Fruit fly (Drosophila melanogaster) whole organism, embryonic: ENCODE measurements around the gene Ube4B.

Source experiments
- Aef1 ChIP-seq: fragments of 200-800 bp; sonication (Bioruptor generic); IDR thresholded peaks from 3 replicates; pipeline ENCODE4 v1.3.6; 2022; ENCODE audit warnings: missing biosample characterization, missing genetic modification characterization
- Antp ChIP-seq: fragments of 200-800 bp; sonication (Bioruptor generic); optimal IDR thresholded peaks from 3 replicates; lab custom pipeline; 2016; ENCODE audit warnings: missing biosample characterization, missing genetic modification characterization
- BtbVII ChIP-seq: fragments of 200-800 bp; sonication (Bioruptor generic); optimal IDR thresholded peaks from 3 replicates; lab custom pipeline; 2017; ENCODE audit warnings: missing biosample characterization, mild to moderate bottlenecking, missing genetic modification characterization
- CG10147 ChIP-seq: fragments of 200-800 bp; sonication (Bioruptor generic); optimal IDR thresholded peaks from 2 replicates; lab custom pipeline; 2019; ENCODE audit warnings: missing biosample characterization, mild to moderate bottlenecking, missing genetic modification characterization, moderate library complexity
- CG11695 ChIP-seq: fragments of 200-800 bp; sonication (Bioruptor generic); IDR thresholded peaks from 3 replicates; pipeline ENCODE4 v1.3.6; 2022; ENCODE audit warnings: missing biosample characterization, missing genetic modification characterization
- CG12299 ChIP-seq: fragments of 200-800 bp; sonication (Bioruptor generic); optimal IDR thresholded peaks from 2 replicates; lab custom pipeline; 2018; ENCODE audit warnings: missing biosample characterization, mild to moderate bottlenecking, missing genetic modification characterization
- CG14014 ChIP-seq: fragments of 200-800 bp; sonication (Bioruptor generic); IDR thresholded peaks from 2 replicates; pipeline ENCODE4 v1.3.6; 2022; ENCODE audit warnings: missing biosample characterization, missing genetic modification characterization
- CG15269 ChIP-seq: fragments of 200-800 bp; sonication (Bioruptor generic); optimal IDR thresholded peaks from 2 replicates; lab custom pipeline; 2018; ENCODE audit warnings: missing biosample characterization, mild to moderate bottlenecking, missing genetic modification characterization, moderate library complexity
- CG16813 ChIP-seq: fragments of 200-800 bp; sonication (Bioruptor generic); IDR thresholded peaks from 3 replicates; pipeline ENCODE4 v1.3.6; 2022; ENCODE audit warnings: missing biosample characterization, missing genetic modification characterization; ENCODE audit not compliant: partially characterized antibody
- CG16863 ChIP-seq: fragments of 200-800 bp; sonication (Bioruptor generic); optimal IDR thresholded peaks from 3 replicates; lab custom pipeline; 2016; ENCODE audit warnings: missing biosample characterization, missing genetic modification characterization
- CG17328 ChIP-seq: fragments of 200-800 bp; sonication (Bioruptor generic); IDR thresholded peaks from 2 replicates; pipeline ENCODE4 v1.3.6; 2022; ENCODE audit warnings: missing biosample characterization, missing genetic modification characterization
- CG18599 ChIP-seq: fragments of 200-800 bp; sonication (Bioruptor generic); optimal IDR thresholded peaks from 3 replicates; lab custom pipeline; 2017; ENCODE audit warnings: missing biosample characterization, missing genetic modification characterization, mild to moderate bottlenecking, moderate library complexity, missing genetic modification reagents
- CG32532 ChIP-seq: fragments of 200-800 bp; sonication (Bioruptor generic); IDR thresholded peaks from 2 replicates; pipeline ENCODE4 v1.3.6; 2022; ENCODE audit warnings: missing biosample characterization, missing genetic modification characterization
- CG3281 ChIP-seq: fragments of 200-800 bp; sonication (Bioruptor generic); optimal IDR thresholded peaks from 3 replicates; lab custom pipeline; 2017; ENCODE audit warnings: missing biosample characterization, mild to moderate bottlenecking, missing genetic modification characterization
- CG34376 ChIP-seq: fragments of 200-800 bp; sonication (Bioruptor generic); optimal IDR thresholded peaks from 2 replicates; lab custom pipeline; 2018; ENCODE audit warnings: missing biosample characterization, mild to moderate bottlenecking, missing genetic modification characterization
- CG43689 ChIP-seq: fragments of 200-800 bp; sonication (Bioruptor generic); IDR thresholded peaks from 2 replicates; pipeline ENCODE4 v1.3.6; 2022; ENCODE audit warnings: missing biosample characterization, missing genetic modification characterization
- CG4404 ChIP-seq: fragments of 200-800 bp; sonication (Bioruptor generic); IDR thresholded peaks from 2 replicates; pipeline ENCODE4 v1.3.6; 2022; ENCODE audit warnings: missing biosample characterization, missing genetic modification characterization
- CG5180 ChIP-seq: fragments of 200-800 bp; sonication (Bioruptor generic); optimal IDR thresholded peaks from 3 replicates; lab custom pipeline; 2017; ENCODE audit warnings: missing biosample characterization, missing genetic modification characterization, mild to moderate bottlenecking, moderate library complexity, missing genetic modification reagents
- CG7839 ChIP-seq: fragments of 200-800 bp; sonication (Bioruptor generic); optimal IDR thresholded peaks from 3 replicates; lab custom pipeline; 2018; ENCODE audit warnings: missing biosample characterization, mild to moderate bottlenecking, missing genetic modification characterization, moderate library complexity
- CG9817 ChIP-seq: fragments of 200-800 bp; sonication (Bioruptor generic); optimal IDR thresholded peaks from 2 replicates; lab custom pipeline; 2018; ENCODE audit warnings: missing biosample characterization, mild to moderate bottlenecking, missing genetic modification characterization, moderate library complexity
- Dref ChIP-seq: fragments of 200-800 bp; sonication (Bioruptor generic); IDR thresholded peaks from 2 replicates; pipeline ENCODE4 v1.3.6; 2022; ENCODE audit warnings: missing biosample characterization, missing genetic modification characterization
- Eip74EF ChIP-seq, 2 experiments: fragments of 200-800 bp in 1 of 2; fragments of >200 bp in 1 of 2; sonication (Bioruptor generic) in 1 of 2; optimal IDR thresholded peaks; 2 replicates each; lab custom pipeline; 2017 to 2019; ENCODE audit warnings: missing biosample characterization in 2 of 2, missing genetic modification characterization in 2 of 2, mild to moderate bottlenecking in 1 of 2, moderate library complexity in 1 of 2
- HLH54F ChIP-seq: fragments of 200-800 bp; sonication (Bioruptor generic); optimal IDR thresholded peaks from 3 replicates; lab custom pipeline; 2016; ENCODE audit warnings: missing biosample characterization, missing genetic modification characterization
- HmgZ ChIP-seq: fragments of 200-800 bp; sonication (Bioruptor generic); optimal IDR thresholded peaks from 2 replicates; lab custom pipeline; 2018; ENCODE audit warnings: missing biosample characterization, mild to moderate bottlenecking, missing genetic modification characterization
- Hmr ChIP-seq: fragments of 200-800 bp; sonication (Bioruptor generic); optimal IDR thresholded peaks from 3 replicates; lab custom pipeline; 2017; ENCODE audit warnings: mild to moderate bottlenecking, missing biosample characterization, missing genetic modification reagents, missing genetic modification characterization
- Hr51 ChIP-seq, 2 experiments: fragments of 200-800 bp; sonication (Bioruptor generic); optimal IDR thresholded peaks; 2 replicates in 1 of 2; 3 replicates in 1 of 2; lab custom pipeline; 2016 to 2018; ENCODE audit warnings: missing biosample characterization in 2 of 2, missing genetic modification characterization in 2 of 2, mild to moderate bottlenecking in 1 of 2, moderate library complexity in 1 of 2
- Lim3 ChIP-seq: fragments of 200-800 bp; sonication (Bioruptor generic); IDR thresholded peaks from 2 replicates; pipeline ENCODE4 v1.3.6; 2022; ENCODE audit warnings: missing biosample characterization, missing genetic modification characterization
- Lpt ChIP-seq: fragments of >200 bp; optimal IDR thresholded peaks from 2 replicates; lab custom pipeline; 2018; ENCODE audit warnings: missing biosample characterization, missing genetic modification characterization
- Mes4 ChIP-seq: fragments of 200-800 bp; sonication (Bioruptor generic); optimal IDR thresholded peaks from 2 replicates; lab custom pipeline; 2016; ENCODE audit warnings: missing biosample characterization, missing genetic modification characterization
- Opbp ChIP-seq: fragments of 200-800 bp; sonication (Bioruptor generic); IDR thresholded peaks from 3 replicates; pipeline ENCODE4 v1.3.6; 2022; ENCODE audit warnings: missing biosample characterization, missing genetic modification characterization; ENCODE audit not compliant: partially characterized antibody
- Rfx ChIP-seq: fragments of 200-800 bp; sonication (Bioruptor generic); IDR thresholded peaks from 2 replicates; pipeline ENCODE4 v1.3.6; 2022; ENCODE audit warnings: missing biosample characterization, missing genetic modification characterization
- Side ChIP-seq: fragments of 200-800 bp; sonication (Bioruptor generic); optimal IDR thresholded peaks from 2 replicates; lab custom pipeline; 2016; ENCODE audit warnings: missing biosample characterization, missing genetic modification characterization
- Spps ChIP-seq: fragments of 200-800 bp; sonication (Bioruptor generic); optimal IDR thresholded peaks from 2 replicates; lab custom pipeline; 2018; ENCODE audit warnings: missing biosample characterization, mild to moderate bottlenecking, missing genetic modification characterization
- Ssrp ChIP-seq: fragments of 200-800 bp; sonication (Bioruptor generic); optimal IDR thresholded peaks from 2 replicates; lab custom pipeline; 2018; ENCODE audit warnings: missing biosample characterization, mild to moderate bottlenecking, missing genetic modification characterization, moderate library complexity
- Taf1 ChIP-seq: fragments of 200-800 bp; sonication (Bioruptor generic); IDR thresholded peaks from 2 replicates; pipeline ENCODE4 v1.3.6; 2022; ENCODE audit warnings: missing biosample characterization, missing genetic modification characterization
- caup ChIP-seq: fragments of 200-800 bp; sonication (Bioruptor generic); optimal IDR thresholded peaks from 3 replicates; lab custom pipeline; 2017; ENCODE audit warnings: missing biosample characterization, mild to moderate bottlenecking, missing genetic modification characterization, moderate library complexity; ENCODE audit not compliant: severe bottlenecking
- dmrt99B ChIP-seq: fragments of 200-800 bp; sonication (Bioruptor generic); optimal IDR thresholded peaks from 2 replicates; lab custom pipeline; 2018; ENCODE audit warnings: missing biosample characterization, mild to moderate bottlenecking, missing genetic modification characterization, moderate library complexity
- dysf ChIP-seq: fragments of 200-800 bp; sonication (Bioruptor generic); IDR thresholded peaks from 3 replicates; pipeline ENCODE4 v1.3.6; 2022; ENCODE audit warnings: missing biosample characterization, missing genetic modification characterization
- esg ChIP-seq: fragments of 200-800 bp; sonication (Bioruptor generic); conservative IDR thresholded peaks from 2 replicates; pipeline ENCODE4 v1.3.6; 2022; ENCODE audit warnings: missing biosample characterization, missing genetic modification characterization
- fru ChIP-seq: fragments of >200 bp; optimal IDR thresholded peaks from 2 replicates; lab custom pipeline; 2017
- gsb-n ChIP-seq: fragments of 200-800 bp; sonication (Bioruptor generic); optimal IDR thresholded peaks from 3 replicates; lab custom pipeline; 2018; ENCODE audit warnings: missing biosample characterization, mild to moderate bottlenecking, missing genetic modification characterization
- inv ChIP-seq: fragments of 200-800 bp; sonication (Bioruptor generic); IDR thresholded peaks from 2 replicates; pipeline ENCODE4 v1.3.6; 2022; ENCODE audit warnings: missing biosample characterization, missing genetic modification characterization; ENCODE audit not compliant: partially characterized antibody
- lilli ChIP-seq: fragments of 200-800 bp; sonication (Bioruptor generic); optimal IDR thresholded peaks from 3 replicates; lab custom pipeline; 2016; ENCODE audit warnings: missing biosample characterization, missing genetic modification characterization
- mam ChIP-seq: fragments of 200-800 bp; sonication (Bioruptor generic); optimal IDR thresholded peaks from 3 replicates; lab custom pipeline; 2016; ENCODE audit warnings: missing biosample characterization, missing genetic modification characterization
- row ChIP-seq: fragments of 200-800 bp; sonication (Bioruptor generic); IDR thresholded peaks from 3 replicates; pipeline ENCODE4 v1.3.6; 2022; ENCODE audit warnings: missing biosample characterization, missing genetic modification characterization
- slou ChIP-seq: fragments of 200-800 bp; sonication (Bioruptor generic); optimal IDR thresholded peaks from 3 replicates; lab custom pipeline; 2016; ENCODE audit warnings: missing biosample characterization, missing genetic modification characterization
- sob ChIP-seq: fragments of 200-800 bp; sonication (Bioruptor generic); IDR thresholded peaks from 2 replicates; pipeline ENCODE4 v1.3.6; 2022; ENCODE audit warnings: missing biosample characterization, missing genetic modification characterization
- sug ChIP-seq: fragments of 200-800 bp; optimal IDR thresholded peaks from 2 replicates; lab custom pipeline; 2019; ENCODE audit warnings: missing biosample characterization, mild to moderate bottlenecking, missing genetic modification characterization, moderate library complexity

Gene Ube4B

DNA sequence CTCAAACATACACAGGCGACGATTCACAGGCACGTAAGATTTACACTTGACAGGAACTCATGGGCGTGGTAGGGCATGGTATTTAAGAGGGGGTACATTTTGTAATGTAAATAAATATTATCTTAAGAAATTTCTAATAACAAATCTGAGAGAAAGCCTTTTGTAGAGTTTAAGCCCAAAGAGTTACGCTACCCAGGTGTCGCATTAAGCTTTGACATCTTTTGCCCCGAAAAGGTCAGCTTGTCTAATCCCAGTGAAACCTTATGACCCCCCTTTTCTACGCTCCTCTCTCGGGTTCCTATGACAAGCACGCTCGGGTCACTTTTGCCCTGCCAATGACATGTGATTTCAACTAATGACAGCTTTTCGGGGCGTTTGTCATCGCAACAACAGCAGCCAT lies 29.9 kb upstream of the Ube4B start (continued):
- TF ChIP-seq CG16863 (GFP tag; lab: Kevin White, UChicago) (no peak), row (GFP tag; lab: Robert Waterston, UW) (peak; percentile 37; the same call in 2 of the 3 replicates), HmgZ (no peak), caup (GFP tag; lab: Kevin White, UChicago) (peak; percentile 7), Rfx (GFP tag; lab: Robert Waterston, UW) (0 out of 2 replicates have a peak, but pooled peaks have one; percentile 18), Spps (tag; lab: Kevin White, UChicago) (no peak), Hmr (GFP tag; lab: Kevin White, UChicago) (peak; percentile 48), Hr51 (GFP tag; optimal IDR thresholded peaks at IDR 0.05; lab: Kevin White, UChicago) (peak in 1 of 2 experiments; percentile 21), Lpt (GFP tag; lab: Kevin White, UChicago) (no peak), slou (peak; percentile 1), esg (GFP tag; lab: Robert Waterston, UW) (no peak), CG9817 (peak; percentile 37), Ssrp (tag; lab: Kevin White, UChicago) (no peak), fru (lab: Kevin White, UChicago) (no peak), Side (GFP tag; lab: Kevin White, UChicago) (no peak), CG16813 (GFP tag; lab: Robert Waterston, UW) (no peak), Aef1 (GFP tag; lab: Robert Waterston, UW) (no peak), Opbp (GFP tag; lab: Robert Waterston, UW) (no peak), CG17328 (no peak), CG32532 (GFP tag; lab: Robert Waterston, UW) (peak; percentile 62), CG7839 (tag; lab: Kevin White, UChicago) (peak; percentile 24), dmrt99B (tag; lab: Kevin White, UChicago) (peak; percentile 10), Mes4 (GFP tag; lab: Kevin White, UChicago) (no peak), Dref (GFP tag; lab: Robert Waterston, UW) (no peak), CG43689 (GFP tag; lab: Robert Waterston, UW) (no peak), CG14014 (GFP tag; lab: Robert Waterston, UW) (peak; percentile 32; the same call in 1 of the 2 replicates), lilli (GFP tag; lab: Kevin White, UChicago) (peak; percentile 4), CG5180 (no peak), gsb-n (tag; lab: Kevin White, UChicago) (no peak), CG4404 (GFP tag; lab: Robert Waterston, UW) (peak; percentile 29; the same call in 1 of the 2 replicates), BtbVII (GFP tag; lab: Kevin White, UChicago) (peak; percentile 38), mam (GFP tag; lab: Kevin White, UChicago) (peak; percentile 6), Eip74EF (GFP tag; optimal IDR thresholded peaks at IDR 0.05; lab: Kevin White, UChicago) (no peak), CG12299 (no peak), HLH54F (GFP tag; lab: Kevin White, UChicago) (peak; percentile 7), Lim3 (GFP tag; lab: Robert Waterston, UW) (no peak), Antp (GFP tag; lab: Kevin White, UChicago) (no peak), CG15269 (tag; lab: Kevin White, UChicago) (peak; percentile 33), CG3281 (peak; percentile 36), CG18599 (GFP tag; lab: Kevin White, UChicago) (peak; percentile 75), dysf (GFP tag; lab: Robert Waterston, UW) (peak; percentile 33; the same call in 1 of the 3 replicates), CG10147 (GFP tag; lab: Kevin White, UChicago) (peak; percentile 14), sug (tag; lab: Kevin White, UChicago) (peak; percentile 13), inv (no peak), Taf1 (GFP tag; lab: Robert Waterston, UW) (peak; percentile 15; the same call in 1 of the 2 replicates), CG34376 (GFP tag; lab: Kevin White, UChicago) (peak; percentile 3), sob (GFP tag; lab: Robert Waterston, UW) (0 out of 2 replicates have a peak, but pooled peaks have one; percentile 27), CG11695 (GFP tag; lab: Robert Waterston, UW) (peak; percentile 24; the same call in 1 of the 3 replicates)
- TF ChIP-seq, all 482 proteins: peak for 48
